Fruit fly (Drosophila melanogaster) whole organism: ENCODE data around the gene kud.

Source experiments
- CG8478 ChIP-seq: fragments of >200 bp; optimal IDR thresholded peaks from 2 replicates; lab custom pipeline; 2018; ENCODE audit warnings: inconsistent platforms
- psq ChIP-seq: fragments of >200 bp; optimal IDR thresholded peaks from 2 replicates; lab custom pipeline; 2017

DNA sequence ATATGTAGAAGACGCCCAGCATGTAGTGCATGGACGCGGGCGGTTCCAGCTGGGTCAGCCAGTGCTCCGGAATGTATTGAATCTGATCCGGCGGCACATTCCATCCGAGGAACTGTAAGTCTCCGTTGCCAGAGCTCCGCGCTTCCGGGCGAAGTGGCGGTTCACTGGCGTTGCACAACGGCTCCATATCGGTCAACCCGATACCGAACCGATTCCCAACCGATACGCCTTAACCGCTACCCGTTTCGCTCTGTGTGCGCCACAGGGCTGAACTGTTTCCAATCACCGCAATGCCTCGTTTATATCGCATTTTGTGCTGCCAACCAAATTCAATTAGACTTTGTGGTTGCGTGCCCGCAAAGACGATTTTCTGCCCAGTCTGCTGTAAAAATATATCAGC lies 17.5 kb upstream of the kud start, which contains the start of gene Rh4:
- TF ChIP-seq psq, result no peak
- no peak for TF ChIP-seq CG8478 (lab: Kevin White, UChicago)
